Worm (Caenorhabditis elegans) whole organism, early embryonic: ENCODE measurements around the gene hrg-2.

Source experiments
- ama-1 ChIP-seq: fragments of 150-350 bp; optimal IDR thresholded peaks from 2 replicates; lab custom pipeline; 2014
- flt-1 ChIP-seq: fragments of 200-800 bp; sonication (Bioruptor generic); IDR thresholded peaks from 2 replicates; pipeline ENCODE4 v1.3.6; 2022; ENCODE audit warnings: missing genetic modification characterization, missing compliant biosample characterization
- pes-1 ChIP-seq: fragments of 200-800 bp; sonication (Bioruptor generic); IDR thresholded peaks from 2 replicates; pipeline ENCODE4 v1.3.6; 2022; ENCODE audit warnings: missing genetic modification reagents, missing genetic modification characterization, missing compliant biosample characterization

DNA sequence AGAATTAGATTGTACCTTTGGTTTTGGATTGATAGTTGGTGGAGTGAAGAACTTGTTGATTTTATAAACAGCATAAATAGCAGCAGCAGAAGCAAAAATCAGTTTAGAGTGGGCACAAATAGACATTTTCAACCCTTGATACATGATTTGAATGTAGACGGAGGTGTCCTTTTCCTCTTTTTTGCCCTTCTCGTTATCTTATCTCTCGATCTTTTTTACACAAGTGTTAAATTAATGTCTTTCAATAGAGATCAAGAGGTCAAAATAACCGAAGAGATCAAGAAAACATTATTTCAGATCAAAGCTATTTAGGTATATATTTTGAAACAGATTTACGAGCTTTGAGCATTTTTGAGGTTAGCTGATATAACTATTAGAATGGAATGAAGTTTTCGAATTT is 1.6 kb upstream of the hrg-2 start, which contains the start of gene cdr-7:
- TF ChIP-seq flt-1, result no peak
- TF ChIP-seq ama-1, result no peak
- no peak for TF ChIP-seq pes-1 (GFP tag; lab: Robert Waterston, UW)
